Fruit fly (Drosophila melanogaster) whole organism, adult: ENCODE measurements around the gene AOX4.

Experiments used
- CG11617 ChIP-seq: fragments of 200-800 bp; sonication (Bioruptor generic); optimal IDR thresholded peaks from 2 replicates; lab custom pipeline; 2017; ENCODE audit warnings: mild to moderate bottlenecking, missing biosample characterization, missing genetic modification reagents, missing genetic modification characterization
- CG12768 ChIP-seq: fragments of 200-800 bp; sonication (Bioruptor generic); optimal IDR thresholded peaks from 2 replicates; lab custom pipeline; 2017; ENCODE audit warnings: missing biosample characterization, missing genetic modification characterization, mild to moderate bottlenecking, moderate library complexity, missing genetic modification reagents
- CG14711 ChIP-seq: fragments of 200-800 bp; sonication (Bioruptor generic); optimal IDR thresholded peaks from 2 replicates; lab custom pipeline; 2018; ENCODE audit warnings: missing biosample characterization, mild to moderate bottlenecking, missing genetic modification characterization, moderate library complexity
- CG1620 ChIP-seq: fragments of 200-800 bp; sonication (Bioruptor generic); optimal IDR thresholded peaks from 2 replicates; lab custom pipeline; 2016; ENCODE audit warnings: missing biosample characterization, missing genetic modification characterization
- CG33017 ChIP-seq: fragments of 200-800 bp; sonication (Bioruptor generic); optimal IDR thresholded peaks from 2 replicates; lab custom pipeline; 2018; ENCODE audit warnings: missing biosample characterization, mild to moderate bottlenecking, missing genetic modification characterization, moderate library complexity
- CG5204 ChIP-seq: fragments of 200-800 bp; sonication (Bioruptor generic); optimal IDR thresholded peaks from 2 replicates; lab custom pipeline; 2016; ENCODE audit warnings: missing biosample characterization, missing genetic modification characterization
- CG7045 ChIP-seq: fragments of 200-800 bp; sonication (Bioruptor generic); optimal IDR thresholded peaks from 2 replicates; lab custom pipeline; 2017; ENCODE audit warnings: missing biosample characterization, mild to moderate bottlenecking, missing genetic modification characterization
- CG7101 ChIP-seq: fragments of 200-800 bp; sonication (Bioruptor generic); optimal IDR thresholded peaks from 2 replicates; lab custom pipeline; 2018; ENCODE audit warnings: missing biosample characterization, mild to moderate bottlenecking, missing genetic modification characterization, moderate library complexity
- Clk ChIP-seq: fragments of 200-800 bp; sonication (Bioruptor generic); optimal IDR thresholded peaks from 2 replicates; lab custom pipeline; 2017; ENCODE audit warnings: missing biosample characterization, missing genetic modification characterization
- Crg-1 ChIP-seq: fragments of 200-800 bp; sonication (Bioruptor generic); optimal IDR thresholded peaks from 2 replicates; lab custom pipeline; 2016; ENCODE audit warnings: missing biosample characterization, missing genetic modification characterization
- Hr96 ChIP-seq: fragments of 200-800 bp; sonication (Bioruptor generic); optimal IDR thresholded peaks from 2 replicates; lab custom pipeline; 2016; ENCODE audit warnings: missing biosample characterization, missing genetic modification characterization
- Mnt ChIP-seq: fragments of 200-800 bp; sonication (Bioruptor generic); optimal IDR thresholded peaks from 2 replicates; lab custom pipeline; 2016; ENCODE audit warnings: missing biosample characterization, mild to moderate bottlenecking, missing genetic modification characterization
- bab1 ChIP-seq: fragments of 200-800 bp; sonication (Bioruptor generic); optimal IDR thresholded peaks from 3 replicates; lab custom pipeline; 2019; ENCODE audit warnings: missing biosample characterization, mild to moderate bottlenecking, missing genetic modification characterization, moderate library complexity
- cic ChIP-seq: fragments of 200-800 bp; sonication (Bioruptor generic); optimal IDR thresholded peaks from 2 replicates; lab custom pipeline; 2017; ENCODE audit warnings: missing biosample characterization, mild to moderate bottlenecking, missing genetic modification characterization, moderate library complexity
- cnc ChIP-seq, 2 experiments: fragments of >200 bp; optimal IDR thresholded peaks; 2 replicates each; lab custom pipeline; 2017
- kay ChIP-seq: fragments of 200-800 bp; sonication (Bioruptor generic); peaks from one replicate; lab custom pipeline; 2016; ENCODE audit warnings: missing biosample characterization, missing genetic modification characterization, borderline replicate concordance
- ovo ChIP-seq: fragments of 200-800 bp; sonication (Bioruptor generic); optimal IDR thresholded peaks from 2 replicates; lab custom pipeline; 2016; ENCODE audit warnings: missing biosample characterization, missing genetic modification characterization
- pad ChIP-seq: fragments of 200-800 bp; sonication (Bioruptor generic); optimal IDR thresholded peaks from 3 replicates; lab custom pipeline; 2017; ENCODE audit warnings: missing biosample characterization, missing genetic modification characterization, mild to moderate bottlenecking, moderate library complexity, missing genetic modification reagents
- tj ChIP-seq: fragments of 200-800 bp; sonication (Bioruptor generic); optimal IDR thresholded peaks from 3 replicates; lab custom pipeline; 2017; ENCODE audit warnings: missing biosample characterization, mild to moderate bottlenecking, missing genetic modification characterization, moderate library complexity
- toe ChIP-seq: fragments of 200-800 bp; sonication (Bioruptor generic); optimal IDR thresholded peaks from 2 replicates; lab custom pipeline; 2016; ENCODE audit warnings: missing biosample characterization, missing genetic modification characterization

Gene AOX4

DNA sequence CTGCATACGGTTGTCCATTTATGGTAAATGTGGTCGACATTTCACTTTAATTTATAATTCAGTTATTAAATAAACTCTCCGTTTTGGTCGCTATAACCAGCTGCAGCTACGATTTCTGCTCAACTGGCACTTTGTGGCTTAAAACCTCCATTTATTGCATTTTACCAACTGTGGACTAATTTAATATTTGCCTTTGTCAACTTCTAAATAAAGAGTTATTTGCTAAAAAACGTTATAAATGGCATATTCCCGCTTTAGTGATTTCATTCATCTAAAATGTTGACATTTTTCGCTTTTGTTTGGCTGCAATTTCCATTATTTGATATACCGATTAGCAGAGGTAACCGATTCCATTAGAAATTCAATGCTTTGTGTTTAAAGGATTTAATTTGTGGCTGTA, at the start of gene AOX4:
TSS of gene AOX4 (minus strand) at position 101 of the 400 bp plus-strand sequence.
- TF ChIP-seq CG7101 (tag; lab: Kevin White, UChicago), result no peak
- no peak for TF ChIP-seq CG11617 (GFP tag; lab: Kevin White, UChicago)
- TF ChIP-seq bab1 (GFP tag; lab: Kevin White, UChicago), result no peak
- TF ChIP-seq kay (GFP tag; lab: Kevin White, UChicago), result no peak
- TF ChIP-seq CG1620, result no peak
- TF ChIP-seq CG33017 (tag; lab: Kevin White, UChicago), result no peak
- no peak for TF ChIP-seq Hr96 (GFP tag; lab: Kevin White, UChicago)
- no peak for TF ChIP-seq CG7045 (GFP tag; lab: Kevin White, UChicago)
- TF ChIP-seq cnc (optimal IDR thresholded peaks at IDR 0.05; lab: Kevin White, UChicago), result no peak
- TF ChIP-seq CG5204, result no peak
- no peak for TF ChIP-seq CG14711
- no peak for TF ChIP-seq pad (GFP tag; lab: Kevin White, UChicago)
- TF ChIP-seq Mnt (GFP tag; lab: Kevin White, UChicago), result no peak
- TF ChIP-seq toe (GFP tag; lab: Kevin White, UChicago), result no peak
- TF ChIP-seq ovo, result no peak
- no peak for TF ChIP-seq Crg-1 (GFP tag; lab: Kevin White, UChicago)
- no peak for TF ChIP-seq tj
- no peak for TF ChIP-seq Clk (GFP tag; lab: Kevin White, UChicago)

dm6 chr3R:15600138-15600537, 47.5 kb upstream of the AOX4 start:
- TF ChIP-seq ovo, result no peak

DNA sequence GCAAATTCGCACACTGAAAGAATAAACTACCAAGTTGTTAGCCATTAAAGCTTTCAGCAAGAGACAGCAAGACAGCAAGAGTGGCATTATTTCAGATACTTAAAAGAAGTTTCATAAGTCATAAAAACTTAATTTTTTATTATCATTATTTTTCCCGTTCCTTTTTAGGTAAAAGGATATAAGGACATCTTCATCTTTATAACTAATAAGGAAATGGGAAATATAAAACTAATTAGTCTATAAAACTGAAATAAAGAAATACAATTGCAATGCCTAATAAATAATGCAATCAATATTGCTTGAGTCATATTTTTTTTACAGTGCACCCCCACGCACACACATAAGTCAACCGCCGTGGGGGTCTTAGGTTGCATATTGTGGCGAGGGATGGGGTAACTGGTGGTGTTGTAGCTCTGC, 43.4 kb upstream of the AOX4 start:
- TF ChIP-seq Crg-1 (GFP tag; lab: Kevin White, UChicago), result no peak
- TF ChIP-seq cic (GFP tag; lab: Kevin White, UChicago), result no peak

DNA sequence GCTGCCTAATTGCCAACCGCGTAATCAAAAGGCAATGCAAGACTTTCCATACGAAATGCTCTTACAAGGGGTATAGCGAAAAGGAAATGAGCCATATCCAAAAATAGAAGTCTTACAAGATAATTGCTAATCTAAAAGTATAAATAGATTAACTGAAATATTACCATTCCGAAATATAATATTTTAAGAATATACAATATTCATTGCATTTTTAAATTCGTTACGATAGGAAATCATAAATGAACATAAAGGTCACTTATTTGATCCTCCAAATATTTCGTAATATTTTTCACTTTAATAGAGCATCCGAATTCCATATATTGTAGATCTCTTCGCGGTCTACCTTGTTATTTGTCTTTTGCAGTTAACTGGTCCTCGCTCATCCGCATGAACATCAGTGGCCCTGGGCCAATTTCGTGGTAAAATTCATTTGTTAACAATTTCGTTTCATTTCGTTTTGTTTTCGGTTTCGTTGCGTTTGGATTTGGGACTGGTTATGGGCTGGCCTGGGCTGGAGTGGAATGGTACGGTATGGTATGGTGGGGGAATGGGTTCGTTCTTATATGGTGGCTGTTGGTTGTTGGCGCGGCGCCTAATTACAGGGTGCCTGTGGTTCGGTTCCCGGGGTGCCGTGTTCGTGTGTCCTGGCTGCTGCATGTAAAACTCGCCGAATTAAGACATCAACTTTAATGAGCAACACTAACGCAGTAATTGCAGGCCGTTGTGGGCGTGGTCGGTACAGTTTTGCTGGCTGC, 36.1 kb upstream of the AOX4 start:
- no peak for TF ChIP-seq CG1620

dm6 chr3R:15587491-15587890, 34.9 kb upstream of the AOX4 start:
- no peak for TF ChIP-seq CG7101 (tag; lab: Kevin White, UChicago)

DNA sequence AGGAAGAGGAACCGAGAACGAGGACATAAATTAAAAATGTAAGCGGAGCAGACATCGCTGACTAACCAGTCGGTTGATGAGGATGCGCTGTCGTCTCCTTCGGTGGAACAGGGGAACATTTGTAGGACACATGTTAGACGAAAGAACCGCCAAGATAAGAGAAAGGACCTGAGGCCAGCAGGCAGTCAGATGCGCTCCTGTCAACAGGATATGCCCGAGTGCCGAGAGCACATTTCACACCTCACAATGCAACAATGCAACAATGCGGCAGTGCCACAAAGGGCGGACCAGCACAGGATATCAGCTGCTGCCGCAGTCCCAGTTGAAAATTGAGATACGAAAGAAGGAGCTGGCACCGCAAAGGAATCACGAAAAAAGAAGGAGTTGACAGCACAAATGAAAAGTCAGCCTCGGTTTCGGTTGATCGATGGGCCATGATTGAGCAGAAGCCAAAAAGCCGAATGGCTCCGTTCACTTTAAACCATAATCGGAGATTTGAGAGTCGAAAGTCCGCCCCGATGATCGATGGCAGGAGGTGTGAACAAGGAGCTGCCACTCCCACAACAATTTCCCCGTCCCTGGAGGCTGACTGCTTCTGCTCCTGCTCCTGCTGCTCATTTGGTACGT, 32.0 kb upstream of the AOX4 start:
- TF ChIP-seq bab1 (GFP tag; lab: Kevin White, UChicago) (no peak), CG5204 (no peak), Hr96 (GFP tag; lab: Kevin White, UChicago) (no peak), CG14711 (no peak), CG7045 (GFP tag; lab: Kevin White, UChicago) (no peak), Clk (GFP tag; lab: Kevin White, UChicago) (no peak), tj (no peak), CG11617 (GFP tag; lab: Kevin White, UChicago) (no peak), CG12768 (GFP tag; lab: Kevin White, UChicago) (no peak), toe (GFP tag; lab: Kevin White, UChicago) (no peak)

- TF ChIP-seq ovo (no peak), CG12768 (GFP tag; lab: Kevin White, UChicago) (no peak), Hr96 (GFP tag; lab: Kevin White, UChicago) (no peak), cic (GFP tag; lab: Kevin White, UChicago) (no peak), tj (no peak), bab1 (GFP tag; lab: Kevin White, UChicago) (no peak), CG7101 (tag; lab: Kevin White, UChicago) (no peak), CG11617 (GFP tag; lab: Kevin White, UChicago) (no peak)
Measured at dm6 chr3R:15583447-15583846, 30.8 kb upstream of the AOX4 start.

DNA sequence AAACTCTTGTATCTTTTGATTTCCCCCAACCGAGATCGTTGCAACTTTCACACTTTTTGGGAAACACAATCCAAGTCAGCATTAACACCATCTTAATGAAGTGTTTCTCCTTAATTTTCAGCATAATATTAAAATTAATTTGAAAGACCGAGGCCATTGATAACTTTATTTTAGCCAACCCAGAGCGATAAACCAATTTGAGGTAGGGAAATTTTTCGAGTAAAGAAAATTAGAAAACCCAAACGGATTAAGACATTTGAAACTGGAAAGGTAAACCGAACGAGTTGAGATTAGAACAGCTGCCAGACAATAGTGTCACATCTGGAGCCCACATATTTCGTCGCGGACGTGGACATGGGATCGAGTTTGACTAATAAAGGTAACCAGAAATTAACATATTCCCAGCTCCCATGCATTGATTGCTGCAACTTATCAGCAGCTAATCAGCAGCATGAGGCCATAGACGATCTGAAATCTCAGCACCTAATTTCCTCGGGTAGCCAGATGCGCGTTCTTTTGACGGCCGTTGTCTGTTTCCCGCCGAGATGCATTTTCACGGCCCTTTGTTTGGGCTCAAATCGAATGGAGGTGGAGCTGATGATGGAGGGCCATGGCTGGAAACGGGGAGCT, 30.0 kb upstream of the AOX4 start:
- peak; percentile 29 for TF ChIP-seq kay (GFP tag; lab: Kevin White, UChicago)
- no peak for TF ChIP-seq CG33017 (tag; lab: Kevin White, UChicago)
- TF ChIP-seq Mnt (GFP tag; lab: Kevin White, UChicago), result no peak
- TF ChIP-seq CG7101 (tag; lab: Kevin White, UChicago), result no peak
- no peak for TF ChIP-seq cic (GFP tag; lab: Kevin White, UChicago)
- TF ChIP-seq tj, result no peak
